Fruit fly (Drosophila melanogaster): ENCODE results near the gene muc.

muc gene

dm6 chr2L:7401025-7401424 lies 25.6 kb upstream of the muc start, which contains the start of gene CG5171:
Gene CG5171, plus strand, starts transcription at chr2L:7401335.
- TF ChIP-seq Dif (GFP tag; optimal IDR thresholded peaks at IDR 0.05; ENCODE audit: partially characterized antibody) (no peak), Abd-B (GFP tag; optimal IDR thresholded peaks at IDR 0.05) (no peak), Vsx2 (GFP tag; optimal IDR thresholded peaks at IDR 0.05; ENCODE audit: partially characterized antibody) (no peak), tai (GFP tag; optimal IDR thresholded peaks at IDR 0.05) (no peak), Jra (GFP tag; optimal IDR thresholded peaks at IDR 0.05) (no peak), Hr83 (GFP tag; optimal IDR thresholded peaks at IDR 0.05; ENCODE audit: poor library complexity, severe bottlenecking) (no peak), Sp1 (GFP tag; optimal IDR thresholded peaks at IDR 0.05) (no peak)

- TF ChIP-seq Dif (GFP tag; optimal IDR thresholded peaks at IDR 0.05; ENCODE audit: partially characterized antibody) (no peak), jim (GFP tag; optimal IDR thresholded peaks at IDR 0.05) (no peak), CG9705 (GFP tag; optimal IDR thresholded peaks at IDR 0.05) (no peak), sv (GFP tag; optimal IDR thresholded peaks at IDR 0.05) (peak; percentile 33), tai (GFP tag; optimal IDR thresholded peaks at IDR 0.05) (peak; percentile 19), Hr83 (GFP tag; optimal IDR thresholded peaks at IDR 0.05; ENCODE audit: poor library complexity, severe bottlenecking) (no peak), Myc (optimal IDR thresholded peaks at IDR 0.05) (no peak), Hr78 (GFP tag; optimal IDR thresholded peaks at IDR 0.05) (no peak), Rel (GFP tag; optimal IDR thresholded peaks at IDR 0.05) (no peak), Rel (tag; optimal IDR thresholded peaks at IDR 0.05) (no peak), Abd-B (GFP tag; optimal IDR thresholded peaks at IDR 0.05) (no peak), h (GFP tag; optimal IDR thresholded peaks at IDR 0.05) (peak; percentile 23), dsf (GFP tag; optimal IDR thresholded peaks at IDR 0.05; ENCODE audit: borderline replicate concordance) (no peak), fru (GFP tag; optimal IDR thresholded peaks at IDR 0.05) (peak; percentile 23), pan (optimal IDR thresholded peaks at IDR 0.05) (no peak), CG32264 (GFP tag; optimal IDR thresholded peaks at IDR 0.05) (no peak), HLH106 (tag; optimal IDR thresholded peaks at IDR 0.05) (peak; percentile 26), Sp1 (GFP tag; optimal IDR thresholded peaks at IDR 0.05) (peak; percentile 15), Jra (GFP tag; optimal IDR thresholded peaks at IDR 0.05) (no peak), rgr (GFP tag; optimal IDR thresholded peaks at IDR 0.05) (no peak), psq (GFP tag; optimal IDR thresholded peaks at IDR 0.05) (no peak), ey (GFP tag; optimal IDR thresholded peaks at IDR 0.05) (peak; percentile 15), woc (GFP tag; optimal IDR thresholded peaks at IDR 0.05) (no peak), sage (GFP tag; optimal IDR thresholded peaks at IDR 0.05) (no peak), brk (GFP tag; optimal IDR thresholded peaks at IDR 0.05) (no peak), dl (GFP tag; optimal IDR thresholded peaks at IDR 0.05; ENCODE audit: insufficient read depth in 1 of 2, partially characterized antibody in 2 of 2) (no peak), Hnf4 (GFP tag; optimal IDR thresholded peaks at IDR 0.05) (peak; percentile 26), lola (GFP tag; optimal IDR thresholded peaks at IDR 0.05) (no peak), Mio (GFP tag; optimal IDR thresholded peaks at IDR 0.05) (no peak), dmrt93B (GFP tag; optimal IDR thresholded peaks at IDR 0.05) (no peak), OdsH (GFP tag; optimal IDR thresholded peaks at IDR 0.05) (peak; percentile 28), usp (GFP tag; optimal IDR thresholded peaks at IDR 0.05) (no peak), Vsx2 (GFP tag; optimal IDR thresholded peaks at IDR 0.05; ENCODE audit: partially characterized antibody) (no peak), GATAd (GFP tag; optimal IDR thresholded peaks at IDR 0.05) (no peak), foxo (GFP tag; optimal IDR thresholded peaks at IDR 0.05) (peak in 1 of 2 experiments; percentile 40), Dfd (GFP tag; optimal IDR thresholded peaks at IDR 0.05) (no peak), N (GFP tag; optimal IDR thresholded peaks at IDR 0.05) (no peak), br (GFP tag; optimal IDR thresholded peaks at IDR 0.05) (no peak), CrebA (GFP tag; optimal IDR thresholded peaks at IDR 0.05; ENCODE audit: borderline replicate concordance) (no peak)
Measured at dm6 chr2L:7401627-7402026, 25.0 kb upstream of the muc start.

dm6 chr2L:7404923-7405322 lies 21.7 kb upstream of the muc start, which contains the start of gene CG5177:
Gene CG5177, plus strand, starts transcription at chr2L:7405227.
- TF ChIP-seq Rel (GFP tag; optimal IDR thresholded peaks at IDR 0.05) (no peak), Rel (tag; optimal IDR thresholded peaks at IDR 0.05) (peak; percentile 49), CG9705 (GFP tag; optimal IDR thresholded peaks at IDR 0.05) (no peak)
